Fruit fly (Drosophila melanogaster): Measurements from ENCODE around the gene NimC4.

The NimC4 gene

DNA sequence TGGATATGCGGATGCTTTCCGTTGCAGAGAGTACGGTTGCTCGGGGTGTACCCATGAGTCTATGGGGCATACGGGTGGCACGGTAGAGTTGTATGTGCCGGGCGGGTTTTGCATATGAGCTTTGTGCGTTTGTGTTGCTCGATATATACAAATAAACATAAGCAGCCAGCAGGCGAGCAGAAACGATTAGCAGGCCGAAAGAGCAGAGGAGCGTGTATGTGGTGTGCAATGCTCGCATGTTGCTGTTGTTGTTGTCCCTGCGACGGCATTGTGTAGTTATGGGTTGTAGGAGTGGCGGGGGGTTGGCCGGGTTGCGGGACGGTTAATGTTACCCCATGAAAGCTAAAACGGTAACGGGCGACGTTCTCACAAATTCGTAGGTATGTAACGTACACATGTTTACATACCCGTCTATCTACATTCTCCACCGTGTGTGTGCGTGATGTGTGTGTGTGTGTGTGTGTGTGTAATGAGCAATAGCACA is 25.7 kb upstream of the NimC4 start (continued):
- TF ChIP-seq B-H1 (GFP tag; IDR thresholded peaks at IDR 0.05) (no peak), Rx (GFP tag; IDR thresholded peaks at IDR 0.05) (no peak), CG16779 (GFP tag; IDR thresholded peaks at IDR 0.05) (no peak), croc (GFP tag; conservative IDR thresholded peaks at IDR 0.05) (no peak), CG6683 (GFP tag; optimal IDR thresholded peaks at IDR 0.05) (no peak), ham (GFP tag; IDR thresholded peaks at IDR 0.05) (no peak), CG33557 (GFP tag; optimal IDR thresholded peaks at IDR 0.05) (no peak), H2.0 (GFP tag; IDR thresholded peaks at IDR 0.05) (no peak), org-1 (GFP tag; optimal IDR thresholded peaks at IDR 0.05) (no peak), D19A (tag; optimal IDR thresholded peaks at IDR 0.05) (no peak), usp (GFP tag; optimal IDR thresholded peaks at IDR 0.05) (no peak), Oaz (GFP tag; IDR thresholded peaks at IDR 0.05) (no peak), CG12769 (tag; optimal IDR thresholded peaks at IDR 0.05) (peak; percentile 96), stc (GFP tag; IDR thresholded peaks at IDR 0.05) (no peak), CG2120 (GFP tag; optimal IDR thresholded peaks at IDR 0.05) (no peak), Nf-YC (tag; optimal IDR thresholded peaks at IDR 0.05) (no peak), CG8765 (GFP tag; IDR thresholded peaks at IDR 0.05) (no peak), CG2889 (GFP tag; IDR thresholded peaks at IDR 0.05) (no peak), CG17912 (GFP tag; optimal IDR thresholded peaks at IDR 0.05) (peak; percentile 4), CG11560 (tag; IDR thresholded peaks at IDR 0.05) (no peak), E2f2 (GFP tag; IDR thresholded peaks at IDR 0.05) (no peak), ERR (GFP tag; optimal IDR thresholded peaks at IDR 0.05) (peak; percentile 26), Dbx (GFP tag; IDR thresholded peaks at IDR 0.05) (no peak; the same call in 2 of the 3 replicates), Ssrp (tag; optimal IDR thresholded peaks at IDR 0.05) (no peak), HmgZ (tag; optimal IDR thresholded peaks at IDR 0.05) (peak; percentile 30), ato (GFP tag; IDR thresholded peaks at IDR 0.05; ENCODE audit: partially characterized antibody) (peak; percentile 50; the same call in 1 of the 2 replicates), Asciz (GFP tag; optimal IDR thresholded peaks at IDR 0.05) (no peak), nerfin-2 (GFP tag; IDR thresholded peaks at IDR 0.05; ENCODE audit: partially characterized antibody) (peak; percentile 68), eve (GFP tag; optimal IDR thresholded peaks at IDR 0.05) (no peak), Dp (GFP tag; optimal IDR thresholded peaks at IDR 0.05) (no peak), CG4360 (GFP tag; IDR thresholded peaks at IDR 0.05) (peak; percentile 95), CG4328 (GFP tag; optimal IDR thresholded peaks at IDR 0.05) (no peak), Neu2 (GFP tag; optimal IDR thresholded peaks at IDR 0.05; ENCODE audit: borderline replicate concordance) (no peak), az2 (GFP tag; optimal IDR thresholded peaks at IDR 0.05) (no peak), CG8290 (GFP tag; optimal IDR thresholded peaks at IDR 0.05) (no peak), CG8290 (tag; optimal IDR thresholded peaks at IDR 0.05) (peak in 1 of 2 experiments; percentile 84), CG17385 (GFP tag; optimal IDR thresholded peaks at IDR 0.05) (no peak), CG17612 (GFP tag; IDR thresholded peaks at IDR 0.05) (no peak), Sox102F (GFP tag; optimal IDR thresholded peaks at IDR 0.05) (no peak), CG17802 (tag; optimal IDR thresholded peaks at IDR 0.05) (no peak), wor (GFP tag; IDR thresholded peaks at IDR 0.05) (no peak), dm (GFP tag; optimal IDR thresholded peaks at IDR 0.05) (no peak), trem (tag; optimal IDR thresholded peaks at IDR 0.05) (no peak), vnd (GFP tag; IDR thresholded peaks at IDR 0.05; ENCODE audit: partially characterized antibody) (0 out of 3 replicates have a peak, but pooled peaks have one; percentile 19), Abd-B (GFP tag; optimal IDR thresholded peaks at IDR 0.05) (no peak), pb (GFP tag; optimal IDR thresholded peaks at IDR 0.05) (peak; percentile 43), CG16863 (GFP tag; optimal IDR thresholded peaks at IDR 0.05) (no peak), jumu (GFP tag; optimal IDR thresholded peaks at IDR 0.05) (no peak), amos (GFP tag; IDR thresholded peaks at IDR 0.05; ENCODE audit: partially characterized antibody) (peak; percentile 38; the same call in 1 of the 2 replicates), Max (GFP tag; optimal IDR thresholded peaks at IDR 0.05) (no peak), unpg (GFP tag; optimal IDR thresholded peaks at IDR 0.05) (no peak), CG10565 (GFP tag; optimal IDR thresholded peaks at IDR 0.05) (no peak)
